Worm (Caenorhabditis elegans) whole organism, L3 larva: ENCODE results near the gene C06A1.7.

ENCODE experiments used
- R02D3.7 ChIP-seq: fragments of 150-350 bp; optimal IDR thresholded peaks from 2 replicates; lab custom pipeline; 2014; ENCODE audit warnings: missing biosample characterization, missing genetic modification characterization
- ZK546.5 ChIP-seq: sonication (generic microtip); optimal IDR thresholded peaks from 2 replicates; lab custom pipeline; 2017; ENCODE audit warnings: missing biosample characterization, missing genetic modification characterization
- aly-2 ChIP-seq: fragments of 150-350 bp; optimal IDR thresholded peaks from 2 replicates; lab custom pipeline; 2014; ENCODE audit warnings: missing biosample characterization, missing genetic modification characterization
- ama-1 ChIP-seq: fragments of 150-350 bp; optimal IDR thresholded peaks from 2 replicates; lab custom pipeline; 2018
- ceh-16 ChIP-seq: sonication (generic microtip); optimal IDR thresholded peaks from 2 replicates; lab custom pipeline; 2017; ENCODE audit warnings: missing biosample characterization, missing genetic modification characterization
- ceh-28 ChIP-seq: fragments of 150-350 bp; optimal IDR thresholded peaks from 2 replicates; lab custom pipeline; 2014; ENCODE audit warnings: missing biosample characterization, missing genetic modification reagents, missing genetic modification characterization
- ceh-82 ChIP-seq: fragments of 150-350 bp; optimal IDR thresholded peaks from 2 replicates; lab custom pipeline; 2014; ENCODE audit warnings: missing biosample characterization, missing genetic modification characterization
- daf-12 ChIP-seq: fragments of 150-350 bp; optimal IDR thresholded peaks from 2 replicates; lab custom pipeline; 2014; ENCODE audit warnings: missing biosample characterization, missing genetic modification reagents, missing genetic modification characterization
- egl-27 ChIP-seq: sonication (generic microtip); optimal IDR thresholded peaks from 4 replicates; lab custom pipeline; 2017; ENCODE audit warnings: missing biosample characterization, missing genetic modification reagents, missing genetic modification characterization
- egl-5 ChIP-seq: fragments of 150-350 bp; optimal IDR thresholded peaks from 2 replicates; lab custom pipeline; 2017; ENCODE audit warnings: missing biosample characterization, missing genetic modification reagents, missing genetic modification characterization, inconsistent platforms
- elt-1 ChIP-seq: fragments of 150-350 bp; optimal IDR thresholded peaks from 2 replicates; lab custom pipeline; 2014; ENCODE audit warnings: missing biosample characterization, missing genetic modification characterization
- elt-2 ChIP-seq: sonication (generic microtip); optimal IDR thresholded peaks from 2 replicates; lab custom pipeline; 2016; ENCODE audit warnings: missing genetic modification reagents, mild to moderate bottlenecking, missing genetic modification characterization, missing compliant biosample characterization
- elt-3 ChIP-seq, 3 experiments: fragments of 150-350 bp in 1 of 3; sonication (generic microtip) in 2 of 3; optimal IDR thresholded peaks; 2 replicates in 2 of 3; 4 replicates in 1 of 3; lab custom pipeline; 2014 to 2017; ENCODE audit warnings: missing biosample characterization in 3 of 3, missing genetic modification characterization in 3 of 3
- eor-1 ChIP-seq, 2 experiments: fragments of 150-350 bp; optimal IDR thresholded peaks; 2 replicates each; lab custom pipeline; 2014 to 2018; ENCODE audit warnings: missing biosample characterization in 2 of 2, missing genetic modification characterization in 2 of 2
- fkh-10 ChIP-seq: sonication (generic microtip); optimal IDR thresholded peaks from 2 replicates; lab custom pipeline; 2017; ENCODE audit warnings: missing biosample characterization, missing genetic modification reagents, missing genetic modification characterization
- fos-1 ChIP-seq: fragments of 150-350 bp; optimal IDR thresholded peaks from 2 replicates; lab custom pipeline; 2014; ENCODE audit warnings: missing biosample characterization, missing genetic modification characterization
- hmg-11 ChIP-seq: sonication (generic microtip); optimal IDR thresholded peaks from 2 replicates; lab custom pipeline; 2016; ENCODE audit warnings: missing genetic modification characterization, missing compliant biosample characterization
- jun-1 ChIP-seq: fragments of 150-350 bp; optimal IDR thresholded peaks from 2 replicates; lab custom pipeline; 2014; ENCODE audit warnings: missing biosample characterization, missing genetic modification reagents, missing genetic modification characterization
- lin-15B ChIP-seq: fragments of 150-350 bp; optimal IDR thresholded peaks from 2 replicates; lab custom pipeline; 2014; ENCODE audit warnings: missing biosample characterization, missing genetic modification characterization
- lin-39 ChIP-seq: fragments of 150-350 bp; optimal IDR thresholded peaks from 2 replicates; lab custom pipeline; 2018; ENCODE audit warnings: missing biosample characterization, missing genetic modification reagents, missing genetic modification characterization
- lsy-12 ChIP-seq: sonication (generic microtip); optimal IDR thresholded peaks from 2 replicates; lab custom pipeline; 2016; ENCODE audit warnings: mild to moderate bottlenecking, missing genetic modification characterization, missing compliant biosample characterization
- mdl-1 ChIP-seq: fragments of 150-350 bp; optimal IDR thresholded peaks from 2 replicates; lab custom pipeline; 2014; ENCODE audit warnings: missing biosample characterization, missing genetic modification characterization
- mml-1 ChIP-seq: fragments of 150-350 bp; sonication (generic microtip); optimal IDR thresholded peaks from 3 replicates; lab custom pipeline; 2014; ENCODE audit warnings: missing biosample characterization, missing genetic modification characterization
- nfya-1 ChIP-seq: sonication (generic microtip); optimal IDR thresholded peaks from 2 replicates; lab custom pipeline; 2017; ENCODE audit warnings: missing genetic modification characterization, mild to moderate bottlenecking, missing compliant biosample characterization, antibody characterized with exemption, moderate library complexity; ENCODE audit not compliant: insufficient read depth
- nhr-11 ChIP-seq: fragments of 150-350 bp; optimal IDR thresholded peaks from 2 replicates; lab custom pipeline; 2014; ENCODE audit warnings: missing biosample characterization, missing genetic modification characterization
- nhr-12 ChIP-seq: fragments of 150-350 bp; optimal IDR thresholded peaks from 2 replicates; lab custom pipeline; 2014; ENCODE audit warnings: missing biosample characterization, missing genetic modification characterization
- nhr-23 ChIP-seq: fragments of 150-350 bp; optimal IDR thresholded peaks from 2 replicates; lab custom pipeline; 2014; ENCODE audit warnings: missing biosample characterization, missing genetic modification reagents, missing genetic modification characterization
- nhr-237 ChIP-seq: fragments of 150-350 bp; optimal IDR thresholded peaks from 2 replicates; lab custom pipeline; 2014; ENCODE audit warnings: missing biosample characterization, missing genetic modification characterization
- nhr-25 ChIP-seq: sonication (generic microtip); optimal IDR thresholded peaks from 2 replicates; lab custom pipeline; 2017; ENCODE audit warnings: missing biosample characterization, missing genetic modification characterization
- nhr-28 ChIP-seq: fragments of 150-350 bp; optimal IDR thresholded peaks from 2 replicates; lab custom pipeline; 2014; ENCODE audit warnings: missing biosample characterization, missing genetic modification characterization
- nhr-43 ChIP-seq: sonication (generic microtip); optimal IDR thresholded peaks from 2 replicates; lab custom pipeline; 2016; ENCODE audit warnings: mild to moderate bottlenecking, missing genetic modification characterization, missing compliant biosample characterization; ENCODE audit not compliant: poor library complexity, severe bottlenecking
- nhr-67 ChIP-seq: fragments of 150-350 bp; optimal IDR thresholded peaks from 2 replicates; lab custom pipeline; 2014; ENCODE audit warnings: missing biosample characterization, missing genetic modification characterization
- nhr-77 ChIP-seq: fragments of 150-350 bp; optimal IDR thresholded peaks from 2 replicates; lab custom pipeline; 2014; ENCODE audit warnings: missing biosample characterization, missing genetic modification characterization
- pha-4 ChIP-seq: fragments of 150-350 bp; optimal IDR thresholded peaks from 2 replicates; lab custom pipeline; 2014; ENCODE audit warnings: missing biosample characterization, missing genetic modification reagents, missing genetic modification characterization
- sea-2 ChIP-seq: fragments of 150-350 bp; sonication (generic microtip); optimal IDR thresholded peaks from 4 replicates; lab custom pipeline; 2014; ENCODE audit warnings: missing biosample characterization, missing genetic modification reagents, missing genetic modification characterization
- skn-1 ChIP-seq: fragments of 150-350 bp; optimal IDR thresholded peaks from 2 replicates; lab custom pipeline; 2014; ENCODE audit warnings: missing biosample characterization, missing genetic modification characterization
- snpc-4 ChIP-seq: fragments of 150-350 bp; optimal IDR thresholded peaks from 2 replicates; lab custom pipeline; 2014; ENCODE audit warnings: missing biosample characterization, missing genetic modification characterization
- tbx-2 ChIP-seq: sonication (generic microtip); optimal IDR thresholded peaks from 2 replicates; lab custom pipeline; 2016; ENCODE audit warnings: mild to moderate bottlenecking, missing genetic modification characterization, missing compliant biosample characterization
- unc-39 ChIP-seq: sonication (generic microtip); optimal IDR thresholded peaks from 4 replicates; lab custom pipeline; 2017; ENCODE audit warnings: missing biosample characterization, missing genetic modification characterization
- unc-62 ChIP-seq: fragments of 150-350 bp; sonication (generic microtip); optimal IDR thresholded peaks from 4 replicates; lab custom pipeline; 2014; ENCODE audit warnings: missing biosample characterization, missing genetic modification reagents, missing genetic modification characterization
- zag-1 ChIP-seq: fragments of 150-350 bp; optimal IDR thresholded peaks from 2 replicates; lab custom pipeline; 2014; ENCODE audit warnings: missing biosample characterization, missing genetic modification characterization
- ztf-11 ChIP-seq: fragments of 150-350 bp; optimal IDR thresholded peaks from 2 replicates; lab custom pipeline; 2014; ENCODE audit warnings: missing biosample characterization, missing genetic modification characterization
- ztf-4 ChIP-seq: fragments of 150-350 bp; optimal IDR thresholded peaks from 2 replicates; lab custom pipeline; 2014; ENCODE audit warnings: missing biosample characterization, missing genetic modification characterization

Gene C06A1.7

DNA sequence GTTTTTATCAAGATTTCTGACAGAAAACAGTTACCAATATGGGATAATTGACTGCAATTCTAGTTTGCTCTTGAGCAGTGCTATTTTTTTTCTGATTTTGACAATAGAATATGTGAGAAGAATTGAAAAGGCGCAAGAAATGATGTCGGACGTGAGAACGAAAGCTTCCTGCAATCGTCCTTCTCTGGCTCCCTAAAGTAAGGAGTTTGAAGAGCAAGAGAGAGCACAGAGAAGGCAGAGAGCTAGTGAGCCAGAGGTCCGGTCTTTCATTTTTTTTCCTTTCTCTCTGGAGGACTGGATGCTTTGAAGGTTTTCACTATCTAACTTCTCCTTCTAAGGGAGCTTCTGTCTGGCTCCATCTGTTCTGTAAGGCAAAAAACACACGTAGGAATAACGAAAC is 14.5 kb upstream of the C06A1.7 start:
- TF ChIP-seq egl-5: no peak
- no peak for TF ChIP-seq nhr-43
- no peak for TF ChIP-seq elt-1 (tag; lab: Kevin White, UChicago)
- TF ChIP-seq elt-2 (tag; lab: Kevin White, UChicago): no peak
- no peak for TF ChIP-seq ceh-16
- peak; percentile 23 for TF ChIP-seq lin-39 (tag; lab: Kevin White, UChicago)
- no peak for TF ChIP-seq elt-3 (tag; optimal IDR thresholded peaks at IDR 0.05; lab: Kevin White, UChicago)
- TF ChIP-seq nfya-1 (tag; lab: Kevin White, UChicago): peak; percentile 39
- no peak for TF ChIP-seq R02D3.7 (tag; lab: Kevin White, UChicago)
- no peak for TF ChIP-seq mdl-1 (tag; lab: Kevin White, UChicago)
- TF ChIP-seq ceh-28 (tag; lab: Kevin White, UChicago): no peak
- TF ChIP-seq ama-1 (lab: Kevin White, UChicago): peak; percentile 79
- TF ChIP-seq lsy-12 (tag; lab: Kevin White, UChicago): no peak
- no peak for TF ChIP-seq jun-1
- no peak for TF ChIP-seq sea-2
- peak; percentile 36 for TF ChIP-seq hmg-11
- TF ChIP-seq, all 47 proteins: peak for 4

DNA sequence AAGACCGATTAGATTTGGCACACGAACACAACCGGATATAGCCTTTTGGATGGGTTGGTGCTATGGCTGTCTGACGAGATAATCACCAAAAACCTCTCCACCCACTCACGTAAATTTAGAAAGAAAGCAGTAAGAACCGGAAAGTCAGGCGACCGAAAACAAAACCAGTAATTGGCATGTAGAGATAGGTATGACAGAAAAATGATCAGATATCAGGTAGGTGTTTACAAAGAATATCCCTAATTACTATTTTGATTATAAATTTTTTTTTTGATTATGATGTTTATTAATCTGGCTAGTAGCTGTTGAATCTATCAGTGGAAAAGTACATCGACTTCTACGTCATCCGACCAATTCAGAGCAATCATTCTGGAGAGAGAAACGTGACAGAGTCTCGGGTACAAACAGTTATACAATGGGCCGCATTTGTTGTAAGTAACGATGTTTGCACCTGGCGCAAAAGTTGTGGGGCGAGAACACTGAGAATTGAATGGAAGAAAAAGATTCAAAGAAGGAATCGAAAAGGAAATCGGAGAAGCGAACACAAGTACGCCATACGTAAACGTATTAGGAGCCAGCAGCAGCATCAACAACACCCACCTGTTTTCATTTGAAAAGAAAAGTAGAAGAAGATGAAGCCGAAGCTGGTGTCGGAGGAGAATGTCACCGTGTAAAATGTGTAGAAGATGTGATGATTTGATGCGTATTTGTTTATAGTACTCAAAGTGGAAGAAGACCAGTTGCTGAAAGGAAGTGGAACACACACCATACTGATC is 13.6 kb upstream of the C06A1.7 start:
- TF ChIP-seq elt-3 (tag; optimal IDR thresholded peaks at IDR 0.05; lab: Kevin White, UChicago): peak in 1 of 3 experiments; percentile 40
- TF ChIP-seq fkh-10 (GFP tag; lab: Kevin White, UChicago): no peak
- TF ChIP-seq jun-1: no peak
- no peak for TF ChIP-seq unc-39
- TF ChIP-seq pha-4 (tag; lab: Kevin White, UChicago): peak; percentile 58
- TF ChIP-seq zag-1 (tag; lab: Kevin White, UChicago): no peak
- peak; percentile 10 for TF ChIP-seq elt-2 (tag; lab: Kevin White, UChicago)
- TF ChIP-seq ama-1 (lab: Kevin White, UChicago): peak; percentile 27
- peak; percentile 26 for TF ChIP-seq nhr-23
- TF ChIP-seq nhr-11 (tag; lab: Kevin White, UChicago): peak; percentile 45
- peak; percentile 33 for TF ChIP-seq egl-5
- peak; percentile 37 for TF ChIP-seq nhr-25 (tag; lab: Kevin White, UChicago)

DNA sequence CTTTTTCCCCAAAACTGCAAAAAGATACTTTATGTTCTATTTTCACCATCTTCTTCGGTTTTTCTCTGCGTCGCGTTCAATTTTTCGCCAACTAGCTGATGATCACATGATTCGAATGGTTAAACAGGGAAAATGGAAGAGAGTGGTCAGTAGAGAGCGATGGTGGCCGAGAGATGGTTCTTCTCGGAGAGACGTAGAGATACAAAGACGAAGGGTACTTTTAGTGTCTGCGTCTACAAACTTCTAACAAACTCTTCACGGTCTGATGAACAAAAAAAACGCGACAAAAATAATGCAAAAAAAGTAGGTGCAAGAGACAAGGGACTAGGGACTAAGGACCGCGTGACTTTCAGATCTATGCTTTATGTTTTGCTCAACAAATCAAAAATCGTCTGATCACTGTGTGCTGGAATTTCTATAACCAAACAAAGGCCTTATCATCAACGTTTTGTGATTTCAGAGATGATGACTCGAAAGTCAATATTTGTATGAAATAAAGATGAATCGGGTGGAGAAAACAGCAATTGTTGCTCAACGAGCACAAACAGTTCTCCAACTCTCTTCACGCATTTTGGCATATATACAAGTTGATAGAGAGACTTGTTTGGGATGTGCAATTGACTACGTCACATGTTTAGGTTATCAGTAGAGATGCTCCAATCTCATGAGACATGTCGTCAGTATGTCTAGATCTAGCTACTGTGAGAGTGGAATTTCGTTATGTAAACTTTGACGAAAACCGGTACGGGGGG is 12.5 kb upstream of the C06A1.7 start:
- TF ChIP-seq nhr-12 (no peak), ztf-11 (tag; lab: Kevin White, UChicago) (no peak), ZK546.5 (tag; lab: Kevin White, UChicago) (no peak), jun-1 (peak; percentile 98), zag-1 (tag; lab: Kevin White, UChicago) (peak; percentile 25), nhr-67 (tag; lab: Kevin White, UChicago) (no peak), unc-39 (no peak), R02D3.7 (tag; lab: Kevin White, UChicago) (peak; percentile 75), aly-2 (tag; lab: Kevin White, UChicago) (peak; percentile 20), nhr-28 (tag; lab: Kevin White, UChicago) (peak; percentile 11), nhr-25 (tag; lab: Kevin White, UChicago) (peak; percentile 96), ceh-16 (no peak), daf-12 (tag; lab: Kevin White, UChicago) (peak; percentile 13), pha-4 (tag; lab: Kevin White, UChicago) (peak; percentile 98), unc-62 (GFP tag; lab: Kevin White, UChicago) (peak; percentile 79), ama-1 (lab: Kevin White, UChicago) (peak; percentile 95), skn-1 (tag; lab: Kevin White, UChicago) (peak; percentile 62), hmg-11 (peak; percentile 87), mml-1 (tag; lab: Kevin White, UChicago) (no peak), sea-2 (no peak), elt-2 (tag; lab: Kevin White, UChicago) (peak; percentile 56), tbx-2 (tag; lab: Kevin White, UChicago) (peak; percentile 84), mdl-1 (tag; lab: Kevin White, UChicago) (peak; percentile 84), elt-3 (tag; optimal IDR thresholded peaks at IDR 0.05; lab: Kevin White, UChicago) (peak in 2 of 3 experiments; percentile 19 to 48), eor-1 (tag; optimal IDR thresholded peaks at IDR 0.05; lab: Kevin White, UChicago) (peak; percentile 29 to 80), lin-15B (tag; lab: Kevin White, UChicago) (peak; percentile 71), ceh-28 (tag; lab: Kevin White, UChicago) (peak; percentile 86), nhr-23 (peak; percentile 99), fkh-10 (GFP tag; lab: Kevin White, UChicago) (peak; percentile 95), lin-39 (tag; lab: Kevin White, UChicago) (peak; percentile 80), ceh-82 (tag; lab: Kevin White, UChicago) (peak; percentile 74), nhr-11 (tag; lab: Kevin White, UChicago) (peak; percentile 98), snpc-4 (tag; lab: Kevin White, UChicago) (peak; percentile 83), fos-1 (tag; lab: Kevin White, UChicago) (no peak), egl-5 (peak; percentile 97), lsy-12 (tag; lab: Kevin White, UChicago) (peak; percentile 78), egl-27 (tag; lab: Kevin White, UChicago) (peak; percentile 72), nhr-237 (tag; lab: Kevin White, UChicago) (no peak), elt-1 (tag; lab: Kevin White, UChicago) (peak; percentile 38), nhr-77 (tag; lab: Kevin White, UChicago) (peak; percentile 48), ztf-4 (tag; lab: Kevin White, UChicago) (peak; percentile 84)
